Worm (Caenorhabditis elegans): Measurements from ENCODE around the gene ctsa-1.2.

Gene ctsa-1.2

ce11 chrII:11772364-11772763 is 33.2 kb downstream of the ctsa-1.2 start, which contains the start of gene F44E5.15:
TSS of gene F44E5.15 (plus strand) at chrII:11772664.
- TF ChIP-seq ceh-91 (GFP tag; IDR thresholded peaks at IDR 0.05), result no peak
- TF ChIP-seq B0019.2 (GFP tag; conservative IDR thresholded peaks at IDR 0.05), result no peak
- no peak for TF ChIP-seq F10E7.11 (tag; optimal IDR thresholded peaks at IDR 0.05)
- no peak for TF ChIP-seq let-607 (tag; optimal IDR thresholded peaks at IDR 0.05)
- no peak for TF ChIP-seq madf-10 (tag; optimal IDR thresholded peaks at IDR 0.05)
- TF ChIP-seq Y53F4B.3 (GFP tag; IDR thresholded peaks at IDR 0.05), result no peak
- no peak for TF ChIP-seq madf-6 (GFP tag; IDR thresholded peaks at IDR 0.05)
- TF ChIP-seq F33H1.4 (GFP tag; IDR thresholded peaks at IDR 0.05), result no peak
- no peak for TF ChIP-seq zfh-2 (GFP tag; conservative IDR thresholded peaks at IDR 0.05)
- no peak for TF ChIP-seq akir-1 (GFP tag; optimal IDR thresholded peaks at IDR 0.05)
- TF ChIP-seq ztf-28 (GFP tag; IDR thresholded peaks at IDR 0.05), result no peak
- no peak for TF ChIP-seq nhr-80 (tag; optimal IDR thresholded peaks at IDR 0.05)
- no peak for TF ChIP-seq ztf-18 (tag; optimal IDR thresholded peaks at IDR 0.05)
- TF ChIP-seq mxl-1 (tag; optimal IDR thresholded peaks at IDR 0.05), result no peak
- no peak for TF ChIP-seq pbrm-1 (GFP tag; IDR thresholded peaks at IDR 0.05)

- TF ChIP-seq egrh-3 (GFP tag; IDR thresholded peaks at IDR 0.05), result no peak
- no peak for TF ChIP-seq ZK185.1 (tag; optimal IDR thresholded peaks at IDR 0.05; ENCODE audit: poor library complexity, severe bottlenecking)
- TF ChIP-seq egl-44 (GFP tag; IDR thresholded peaks at IDR 0.05), result no peak
- TF ChIP-seq ceh-79 (tag; optimal IDR thresholded peaks at IDR 0.05), result peak; percentile 4
- TF ChIP-seq ekl-4 (GFP tag; IDR thresholded peaks at IDR 0.05), result peak; percentile 22; the same call in 1 of the 2 replicates
- no peak for TF ChIP-seq hmg-1.2 (GFP tag; IDR thresholded peaks at IDR 0.05)
- TF ChIP-seq die-1 (tag; optimal IDR thresholded peaks at IDR 0.05), result no peak
- peak; percentile 69 for TF ChIP-seq nfyb-1 (GFP tag; IDR thresholded peaks at IDR 0.05)
- no peak for TF ChIP-seq F55B11.4 (tag; optimal IDR thresholded peaks at IDR 0.05; ENCODE audit: borderline replicate concordance, insufficient read depth)
- TF ChIP-seq lin-40 (tag; optimal IDR thresholded peaks at IDR 0.05), result no peak
- no peak for TF ChIP-seq snpc-4 (GFP tag; optimal IDR thresholded peaks at IDR 0.05)
- no peak for TF ChIP-seq snpc-4 (tag; optimal IDR thresholded peaks at IDR 0.05)
- no peak for TF ChIP-seq repo-1 (tag; optimal IDR thresholded peaks at IDR 0.05)
- TF ChIP-seq mcd-1 (GFP tag; IDR thresholded peaks at IDR 0.05), result peak; percentile 35; the same call in 1 of the 2 replicates
- peak; percentile 42 for TF ChIP-seq madf-6 (GFP tag; IDR thresholded peaks at IDR 0.05)
- no peak for TF ChIP-seq tbx-9 (tag; optimal IDR thresholded peaks at IDR 0.05; ENCODE audit: borderline replicate concordance)
- peak; percentile 16 for TF ChIP-seq lsl-1 (GFP tag; optimal IDR thresholded peaks at IDR 0.05)
- no peak for TF ChIP-seq sea-2 (GFP tag; IDR thresholded peaks at IDR 0.05)
- peak; percentile 68 for TF ChIP-seq chd-7 (tag; optimal IDR thresholded peaks at IDR 0.05)
These were observed 35.1 kb downstream of the ctsa-1.2 start, which contains the start of gene F44E5.1 for ce11 chrII:11774218-11774617. TSS of gene F44E5.1 (minus strand) at chrII:11774559.

DNA sequence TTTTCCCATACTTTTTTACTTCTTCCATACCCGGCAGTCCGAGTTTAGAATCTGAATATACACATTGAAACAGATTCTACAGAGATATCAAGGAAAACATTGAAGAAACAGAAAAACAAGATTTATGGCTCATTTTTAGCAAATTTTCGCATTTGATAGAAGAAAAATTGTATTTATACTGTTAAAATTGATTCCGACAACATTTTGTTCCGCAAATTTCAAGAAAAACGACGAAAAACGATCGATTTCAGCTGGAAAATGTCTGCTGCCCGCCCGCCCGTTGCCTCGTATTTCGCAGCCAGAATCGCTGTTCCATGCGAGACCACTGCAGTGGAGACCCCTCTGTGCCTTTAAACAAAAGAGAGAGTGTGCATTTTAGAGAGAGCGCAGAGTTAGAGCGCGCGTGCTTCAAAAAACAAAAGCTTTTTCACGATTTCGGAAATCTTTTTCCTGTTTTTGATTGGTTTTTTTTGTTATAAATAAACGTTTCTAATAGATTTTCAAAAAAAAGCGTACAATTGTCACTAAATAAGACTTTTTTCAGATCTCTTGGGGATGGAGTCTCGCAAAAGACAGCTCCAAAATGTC is 38.8 kb downstream of the ctsa-1.2 start, which contains the start of the genes patr-1 and dna-2:
TSS of gene patr-1 (minus strand) at position 51 of the 588 bp plus-strand sequence.
TSS of gene dna-2 (plus strand) at position 538 of the 588 bp plus-strand sequence.
- TF ChIP-seq ccch-3 (GFP tag; optimal IDR thresholded peaks at IDR 0.05) (no peak), ceh-100 (GFP tag; IDR thresholded peaks at IDR 0.05) (no peak), Y79H2A.3 (GFP tag; conservative IDR thresholded peaks at IDR 0.05) (no peak), ceh-27 (GFP tag; optimal IDR thresholded peaks at IDR 0.05) (peak; percentile 6), attf-5 (GFP tag; optimal IDR thresholded peaks at IDR 0.05) (peak; percentile 70), madf-8 (GFP tag; conservative IDR thresholded peaks at IDR 0.05) (no peak), Y95B8A.8 (GFP tag; IDR thresholded peaks at IDR 0.05) (no peak), snpc-3.4 (tag; optimal IDR thresholded peaks at IDR 0.05) (peak; percentile 12), fkh-3 (tag; optimal IDR thresholded peaks at IDR 0.05) (no peak), lin-54 (GFP tag; optimal IDR thresholded peaks at IDR 0.05) (peak; percentile 57), sea-2 (GFP tag; IDR thresholded peaks at IDR 0.05) (no peak), zfh-2 (GFP tag; conservative IDR thresholded peaks at IDR 0.05) (peak; percentile 59; the same call in 1 of the 2 replicates), Y56A3A.18 (GFP tag; IDR thresholded peaks at IDR 0.05) (no peak), xnd-1 (tag; optimal IDR thresholded peaks at IDR 0.05) (no peak), snpc-1.3 (tag; optimal IDR thresholded peaks at IDR 0.05; ENCODE audit: insufficient read depth) (no peak), ztf-3 (GFP tag; optimal IDR thresholded peaks at IDR 0.05) (no peak)

Data from whole organism, young adult.